Fruit fly (Drosophila melanogaster): ENCODE measurements around the gene Tdh.

Gene Tdh

DNA sequence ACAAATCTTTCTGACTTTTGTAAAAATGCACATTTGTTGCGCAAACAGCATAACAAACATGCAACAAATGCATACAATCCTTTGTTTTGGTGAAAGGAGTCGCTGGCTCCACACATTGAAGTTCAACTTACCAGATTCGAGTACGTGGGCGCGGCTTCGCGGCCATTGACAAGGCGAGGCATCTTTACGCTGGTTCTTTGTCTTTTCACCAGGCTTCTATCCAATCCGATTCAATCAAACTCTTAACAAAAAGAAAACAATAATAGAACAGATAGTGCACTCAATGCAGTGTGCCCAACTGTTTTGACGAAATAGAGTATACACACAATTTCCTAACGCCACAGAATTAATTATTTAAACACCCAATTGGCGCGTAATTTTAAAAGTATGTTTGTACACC is 36.6 kb upstream of the Tdh start, which contains the start of gene CG5262 (continued):
- no peak for TF ChIP-seq Hr78 (GFP tag; optimal IDR thresholded peaks at IDR 0.05)
- no peak for TF ChIP-seq CG16779 (GFP tag; IDR thresholded peaks at IDR 0.05)
- peak in 1 of 2 experiments; percentile 69 for TF ChIP-seq crp (GFP tag; optimal IDR thresholded peaks at IDR 0.05)
- TF ChIP-seq Dp (GFP tag; optimal IDR thresholded peaks at IDR 0.05), result peak; percentile 90
- TF ChIP-seq CG10462 (GFP tag; optimal IDR thresholded peaks at IDR 0.05), result no peak
- TF ChIP-seq CG13624 (GFP tag; optimal IDR thresholded peaks at IDR 0.05), result no peak
- no peak for TF ChIP-seq CG1792 (GFP tag; optimal IDR thresholded peaks at IDR 0.05)
- TF ChIP-seq Scr (GFP tag; IDR thresholded peaks at IDR 0.05; ENCODE audit: partially characterized antibody), result peak; percentile 28; the same call in 1 of the 2 replicates
- no peak for TF ChIP-seq bab2 (GFP tag; optimal IDR thresholded peaks at IDR 0.05)
- peak; percentile 92 for TF ChIP-seq E2f2 (GFP tag; IDR thresholded peaks at IDR 0.05)
- TF ChIP-seq cato (GFP tag; optimal IDR thresholded peaks at IDR 0.05; ENCODE audit: borderline replicate concordance), result no peak
- TF ChIP-seq en (GFP tag; optimal IDR thresholded peaks at IDR 0.05), result no peak
- no peak for TF ChIP-seq ftz-f1 (GFP tag; optimal IDR thresholded peaks at IDR 0.05)
- TF ChIP-seq CG8359 (GFP tag; optimal IDR thresholded peaks at IDR 0.05; ENCODE audit: borderline replicate concordance), result no peak
- TF ChIP-seq Dbx (GFP tag; IDR thresholded peaks at IDR 0.05), result no peak
- no peak for TF ChIP-seq CG13775 (GFP tag; optimal IDR thresholded peaks at IDR 0.05)
- TF ChIP-seq kay (GFP tag; optimal IDR thresholded peaks at IDR 0.05), result no peak
- TF ChIP-seq Gsc (GFP tag; IDR thresholded peaks at IDR 0.05), result no peak
- TF ChIP-seq pzg (GFP tag; optimal IDR thresholded peaks at IDR 0.05), result peak; percentile 72
- TF ChIP-seq phol (tag; optimal IDR thresholded peaks at IDR 0.05), result no peak
- no peak for TF ChIP-seq ash1 (GFP tag; optimal IDR thresholded peaks at IDR 0.05)
- no peak for TF ChIP-seq CG1529 (GFP tag; optimal IDR thresholded peaks at IDR 0.05)
- no peak for TF ChIP-seq Drgx (GFP tag; IDR thresholded peaks at IDR 0.05)
- TF ChIP-seq CG2712 (tag; optimal IDR thresholded peaks at IDR 0.05), result peak; percentile 30
- no peak for TF ChIP-seq ewg (GFP tag; optimal IDR thresholded peaks at IDR 0.05)
- TF ChIP-seq zen (tag; optimal IDR thresholded peaks at IDR 0.05), result peak; percentile 19
- no peak for TF ChIP-seq yki (optimal IDR thresholded peaks at IDR 0.05)
- peak; percentile 43; the same call in 1 of the 2 replicates for TF ChIP-seq Dref (GFP tag; IDR thresholded peaks at IDR 0.05)
- TF ChIP-seq gfzf (GFP tag; optimal IDR thresholded peaks at IDR 0.05), result peak; percentile 91
- no peak for TF ChIP-seq hb (GFP tag; IDR thresholded peaks at IDR 0.05; ENCODE audit: partially characterized antibody)
- TF ChIP-seq CG17568 (GFP tag; optimal IDR thresholded peaks at IDR 0.05), result no peak
- TF ChIP-seq CG10267 (tag; optimal IDR thresholded peaks at IDR 0.05), result peak; percentile 44
- TF ChIP-seq CG18764 (GFP tag; optimal IDR thresholded peaks at IDR 0.05), result no peak
- TF ChIP-seq da (GFP tag; optimal IDR thresholded peaks at IDR 0.05), result no peak
- TF ChIP-seq CG33213 (GFP tag; optimal IDR thresholded peaks at IDR 0.05), result peak; percentile 15
- no peak for TF ChIP-seq CG17912 (GFP tag; optimal IDR thresholded peaks at IDR 0.05)
- no peak for TF ChIP-seq peb (GFP tag; IDR thresholded peaks at IDR 0.05)
- TF ChIP-seq Elba2 (GFP tag; optimal IDR thresholded peaks at IDR 0.05), result peak; percentile 82
- peak; percentile 60 for TF ChIP-seq nom (GFP tag; optimal IDR thresholded peaks at IDR 0.05)
- TF ChIP-seq Nf-YA (GFP tag; IDR thresholded peaks at IDR 0.05), result no peak
- TF ChIP-seq CTCF (GFP tag; optimal IDR thresholded peaks at IDR 0.05), result peak; percentile 31
- peak; percentile 76 for TF ChIP-seq vvl (GFP tag; IDR thresholded peaks at IDR 0.05)
- no peak for TF ChIP-seq Camta (GFP tag; optimal IDR thresholded peaks at IDR 0.05)
- TF ChIP-seq MESR4 (GFP tag; optimal IDR thresholded peaks at IDR 0.05), result peak; percentile 67
- peak; percentile 36; the same call in 1 of the 2 replicates for TF ChIP-seq Bgb (GFP tag; IDR thresholded peaks at IDR 0.05; ENCODE audit: partially characterized antibody)
- TF ChIP-seq Med (GFP tag), result peak; percentile 9
- 0 out of 3 replicates have a peak, but pooled peaks have one; percentile 16 for TF ChIP-seq row (GFP tag; IDR thresholded peaks at IDR 0.05)
- TF ChIP-seq Sin3A (optimal IDR thresholded peaks at IDR 0.05), result no peak
- TF ChIP-seq CG17361 (GFP tag; IDR thresholded peaks at IDR 0.05), result no peak
- peak; percentile 64 for TF ChIP-seq Nf-YB (GFP tag; optimal IDR thresholded peaks at IDR 0.05)
- no peak for TF ChIP-seq tx (GFP tag; optimal IDR thresholded peaks at IDR 0.05)
- TF ChIP-seq CG15479 (GFP tag; optimal IDR thresholded peaks at IDR 0.05), result peak; percentile 65
